Fruit fly (Drosophila melanogaster) whole organism, embryonic: ENCODE data around the gene CG43049.

Source experiments
- Atf-2 ChIP-seq: fragments of 200-800 bp; sonication (Bioruptor generic); optimal IDR thresholded peaks from 2 replicates; lab custom pipeline; 2016; ENCODE audit warnings: missing biosample characterization, missing genetic modification characterization
- CG11504 ChIP-seq: fragments of 200-800 bp; sonication (Bioruptor generic); optimal IDR thresholded peaks from 3 replicates; lab custom pipeline; 2019; ENCODE audit warnings: missing biosample characterization, mild to moderate bottlenecking, missing genetic modification characterization, moderate library complexity
- CG12071 ChIP-seq: fragments of 200-800 bp; sonication (Bioruptor generic); optimal IDR thresholded peaks from 3 replicates; lab custom pipeline; 2018; ENCODE audit warnings: missing biosample characterization, mild to moderate bottlenecking, missing genetic modification characterization
- CG12391 ChIP-seq: fragments of 200-800 bp; sonication (Bioruptor generic); optimal IDR thresholded peaks from 3 replicates; lab custom pipeline; 2018; ENCODE audit warnings: missing biosample characterization, mild to moderate bottlenecking, missing genetic modification characterization, moderate library complexity
- CG14710 ChIP-seq: fragments of 200-800 bp; sonication (Bioruptor generic); optimal IDR thresholded peaks from 3 replicates; lab custom pipeline; 2019; ENCODE audit warnings: missing biosample characterization, mild to moderate bottlenecking, missing genetic modification characterization, moderate library complexity
- CG15514 ChIP-seq: fragments of 200-800 bp; sonication (Bioruptor generic); optimal IDR thresholded peaks from 3 replicates; lab custom pipeline; 2017; ENCODE audit warnings: missing biosample characterization, missing genetic modification characterization, mild to moderate bottlenecking, moderate library complexity, missing genetic modification reagents
- CG15601 ChIP-seq: fragments of 200-800 bp; sonication (Bioruptor generic); optimal IDR thresholded peaks from 3 replicates; lab custom pipeline; 2019; ENCODE audit warnings: missing biosample characterization, mild to moderate bottlenecking, missing genetic modification characterization, moderate library complexity
- CG1602 ChIP-seq: fragments of 200-800 bp; sonication (Bioruptor generic); optimal IDR thresholded peaks from 3 replicates; lab custom pipeline; 2016; ENCODE audit warnings: missing biosample characterization, missing genetic modification characterization
- CG17829 ChIP-seq: fragments of 200-800 bp; optimal IDR thresholded peaks from 2 replicates; lab custom pipeline; 2019; ENCODE audit warnings: missing biosample characterization, mild to moderate bottlenecking, missing genetic modification characterization, moderate library complexity
- CG2116 ChIP-seq: fragments of 200-800 bp; sonication (Bioruptor generic); optimal IDR thresholded peaks from 3 replicates; lab custom pipeline; 2018; ENCODE audit warnings: missing biosample characterization, mild to moderate bottlenecking, missing genetic modification characterization
- CG2120 ChIP-seq: fragments of 200-800 bp; sonication (Bioruptor generic); optimal IDR thresholded peaks from 3 replicates; lab custom pipeline; 2016; ENCODE audit warnings: missing biosample characterization, missing genetic modification characterization
- CG31441 ChIP-seq: fragments of 200-800 bp; sonication (Bioruptor generic); IDR thresholded peaks from 2 replicates; pipeline ENCODE4 v1.3.6; 2022; ENCODE audit warnings: missing biosample characterization, missing genetic modification characterization
- CG3995 ChIP-seq: fragments of 200-800 bp; sonication (Bioruptor generic); optimal IDR thresholded peaks from 3 replicates; lab custom pipeline; 2016; ENCODE audit warnings: missing biosample characterization, missing genetic modification characterization
- CG6689 ChIP-seq: fragments of 200-800 bp; sonication (Bioruptor generic); IDR thresholded peaks from 2 replicates; pipeline ENCODE4 v1.3.6; 2022; ENCODE audit warnings: missing biosample characterization, missing genetic modification characterization
- CG7963 ChIP-seq: fragments of 200-800 bp; sonication (Bioruptor generic); IDR thresholded peaks from 3 replicates; pipeline ENCODE4 v1.3.6; 2022; ENCODE audit warnings: missing biosample characterization, missing genetic modification characterization; ENCODE audit not compliant: partially characterized antibody
- CG9932 ChIP-seq: fragments of 200-800 bp; sonication (Bioruptor generic); IDR thresholded peaks from 2 replicates; pipeline ENCODE4 v1.3.6; 2022; ENCODE audit warnings: missing biosample characterization, missing genetic modification characterization
- CHES-1-like ChIP-seq: fragments of 200-800 bp; sonication (Bioruptor generic); optimal IDR thresholded peaks from 2 replicates; lab custom pipeline; 2016; ENCODE audit warnings: missing biosample characterization, missing genetic modification characterization
- CTCF ChIP-seq: fragments of 200-800 bp; sonication (Bioruptor generic); optimal IDR thresholded peaks from 2 replicates; lab custom pipeline; 2017; ENCODE audit warnings: missing biosample characterization, mild to moderate bottlenecking, missing genetic modification characterization, moderate library complexity
- CoRest ChIP-seq: fragments of 200-800 bp; sonication (Bioruptor generic); optimal IDR thresholded peaks from 3 replicates; lab custom pipeline; 2018; ENCODE audit warnings: missing biosample characterization, mild to moderate bottlenecking, missing genetic modification characterization, moderate library complexity
- Dll ChIP-seq: fragments of 200-800 bp; sonication (Bioruptor generic); IDR thresholded peaks from 4 replicates; pipeline ENCODE4 v1.3.6; 2022; ENCODE audit warnings: missing biosample characterization, missing genetic modification characterization; ENCODE audit not compliant: partially characterized antibody
- E2f2 ChIP-seq: fragments of 200-800 bp; sonication (Bioruptor generic); IDR thresholded peaks from 2 replicates; pipeline ENCODE4 v1.3.6; 2022; ENCODE audit warnings: missing biosample characterization, missing genetic modification characterization
- HLH4C ChIP-seq: fragments of 200-800 bp; sonication (Bioruptor generic); IDR thresholded peaks from 3 replicates; pipeline ENCODE4 v1.3.6; 2022; ENCODE audit warnings: missing biosample characterization, missing genetic modification characterization; ENCODE audit not compliant: partially characterized antibody
- HmgZ ChIP-seq: fragments of 200-800 bp; sonication (Bioruptor generic); optimal IDR thresholded peaks from 2 replicates; lab custom pipeline; 2018; ENCODE audit warnings: missing biosample characterization, mild to moderate bottlenecking, missing genetic modification characterization
- MESR4 ChIP-seq: fragments of 200-800 bp; sonication (Bioruptor generic); optimal IDR thresholded peaks from 2 replicates; lab custom pipeline; 2018; ENCODE audit warnings: missing biosample characterization, mild to moderate bottlenecking, missing genetic modification characterization, moderate library complexity
- Med ChIP-seq: fragments of 200-800 bp; sonication (Bioruptor generic); peaks from one replicate; lab custom pipeline; 2016; ENCODE audit warnings: missing biosample characterization, missing genetic modification characterization, mild to moderate bottlenecking, inconsistent platforms, moderate library complexity
- Oaz ChIP-seq: fragments of 200-800 bp; sonication (Bioruptor generic); IDR thresholded peaks from 2 replicates; pipeline ENCODE4 v1.3.6; 2022; ENCODE audit warnings: missing biosample characterization, missing genetic modification characterization
- Ptx1 ChIP-seq: fragments of 200-800 bp; sonication (Bioruptor generic); IDR thresholded peaks from 2 replicates; pipeline ENCODE4 v1.3.6; 2022; ENCODE audit warnings: missing biosample characterization, missing genetic modification characterization
- Sin3A ChIP-seq: fragments of >200 bp; optimal IDR thresholded peaks from 2 replicates; lab custom pipeline; 2018
- Sry-δ ChIP-seq: fragments of 200-800 bp; sonication (Bioruptor generic); optimal IDR thresholded peaks from 2 replicates; lab custom pipeline; 2016; ENCODE audit warnings: missing biosample characterization, missing genetic modification characterization
- Vsx1 ChIP-seq: fragments of 200-800 bp; sonication (Bioruptor generic); optimal IDR thresholded peaks from 2 replicates; lab custom pipeline; 2017; ENCODE audit warnings: missing biosample characterization, mild to moderate bottlenecking, missing genetic modification characterization, missing genetic modification reagents
- ac ChIP-seq: fragments of 200-800 bp; sonication (Bioruptor generic); optimal IDR thresholded peaks from 3 replicates; lab custom pipeline; 2017; ENCODE audit warnings: missing biosample characterization, mild to moderate bottlenecking, missing genetic modification characterization
- ato ChIP-seq: fragments of 200-800 bp; sonication (Bioruptor generic); IDR thresholded peaks from 2 replicates; pipeline ENCODE4 v1.3.6; 2022; ENCODE audit warnings: missing biosample characterization, missing genetic modification characterization; ENCODE audit not compliant: partially characterized antibody
- bbx ChIP-seq: fragments of 200-800 bp; sonication (Bioruptor generic); IDR thresholded peaks from 2 replicates; pipeline ENCODE4 v1.3.6; 2022; ENCODE audit warnings: missing biosample characterization, missing genetic modification characterization; ENCODE audit not compliant: partially characterized antibody
- btn ChIP-seq: fragments of 200-800 bp; sonication (Bioruptor generic); optimal IDR thresholded peaks from 2 replicates; lab custom pipeline; 2016; ENCODE audit warnings: missing biosample characterization, missing genetic modification characterization
- chif ChIP-seq, 2 experiments: fragments of 200-800 bp; sonication (Bioruptor generic); optimal IDR thresholded peaks; 3 replicates each; lab custom pipeline; 2016; ENCODE audit warnings: missing biosample characterization in 2 of 2, missing genetic modification characterization in 2 of 2
- gfzf ChIP-seq: fragments of 200-800 bp; sonication (Bioruptor generic); optimal IDR thresholded peaks from 2 replicates; lab custom pipeline; 2016; ENCODE audit warnings: missing biosample characterization, mild to moderate bottlenecking, missing genetic modification characterization, moderate library complexity
- hb ChIP-seq: fragments of 200-800 bp; sonication (Bioruptor generic); IDR thresholded peaks from 3 replicates; pipeline ENCODE4 v1.3.6; 2022; ENCODE audit warnings: missing biosample characterization, missing genetic modification characterization; ENCODE audit not compliant: partially characterized antibody
- ken ChIP-seq: fragments of 200-800 bp; sonication (Bioruptor generic); IDR thresholded peaks from 3 replicates; pipeline ENCODE4 v1.3.6; 2022; ENCODE audit warnings: missing biosample characterization, missing genetic modification characterization
- lilli ChIP-seq: fragments of 200-800 bp; sonication (Bioruptor generic); optimal IDR thresholded peaks from 3 replicates; lab custom pipeline; 2016; ENCODE audit warnings: missing biosample characterization, missing genetic modification characterization
- pan ChIP-seq, 4 experiments: fragments of >200 bp in 3 of 4; fragments of 200-800 bp in 1 of 4; sonication (Bioruptor generic) in 1 of 4; optimal IDR thresholded peaks in 3 of 4; IDR thresholded peaks in 1 of 4; 2 replicates each; pipeline versions ENCODE4 v1.3.6 to Lab custom; 2017 to 2022; ENCODE audit warnings: missing biosample characterization in 2 of 4, missing genetic modification characterization in 2 of 4, mixed read lengths in 1 of 4
- pzg ChIP-seq: fragments of 200-800 bp; sonication (Bioruptor generic); optimal IDR thresholded peaks from 3 replicates; lab custom pipeline; 2018; ENCODE audit warnings: missing biosample characterization, mild to moderate bottlenecking, missing genetic modification characterization, moderate library complexity
- ro ChIP-seq: fragments of 200-800 bp; sonication (Bioruptor generic); IDR thresholded peaks from 2 replicates; pipeline ENCODE4 v1.3.6; 2022; ENCODE audit warnings: missing biosample characterization, missing genetic modification characterization
- row ChIP-seq: fragments of 200-800 bp; sonication (Bioruptor generic); IDR thresholded peaks from 3 replicates; pipeline ENCODE4 v1.3.6; 2022; ENCODE audit warnings: missing biosample characterization, missing genetic modification characterization
- sc ChIP-seq, 3 experiments: fragments of >200 bp in 2 of 3; fragments of 200-800 bp in 1 of 3; sonication (Bioruptor generic) in 1 of 3; optimal IDR thresholded peaks; 2 replicates in 2 of 3; 3 replicates in 1 of 3; lab custom pipeline; 2017; ENCODE audit warnings: mild to moderate bottlenecking in 1 of 3, missing biosample characterization in 1 of 3, missing genetic modification characterization in 1 of 3, missing genetic modification reagents in 1 of 3
- sens ChIP-seq: fragments of 200-800 bp; sonication (Bioruptor generic); peaks from one replicate; lab custom pipeline; 2016; ENCODE audit warnings: missing biosample characterization, missing genetic modification characterization
- stwl ChIP-seq: fragments of 200-800 bp; sonication (Bioruptor generic); optimal IDR thresholded peaks from 3 replicates; lab custom pipeline; 2018; ENCODE audit warnings: missing biosample characterization, mild to moderate bottlenecking, missing genetic modification characterization, moderate library complexity
- tx ChIP-seq: fragments of 200-800 bp; sonication (Bioruptor generic); optimal IDR thresholded peaks from 2 replicates; lab custom pipeline; 2016; ENCODE audit warnings: missing biosample characterization, missing genetic modification characterization
- unc-4 ChIP-seq: fragments of 200-800 bp; sonication (Bioruptor generic); IDR thresholded peaks from 2 replicates; pipeline ENCODE4 v1.3.6; 2022; ENCODE audit warnings: missing biosample characterization, missing genetic modification characterization; ENCODE audit not compliant: partially characterized antibody
- unpg ChIP-seq: fragments of 200-800 bp; sonication (Bioruptor generic); optimal IDR thresholded peaks from 3 replicates; lab custom pipeline; 2018; ENCODE audit warnings: missing biosample characterization, mild to moderate bottlenecking, missing genetic modification characterization, moderate library complexity
- zen2 ChIP-seq: fragments of 200-800 bp; sonication (Bioruptor generic); IDR thresholded peaks from 3 replicates; pipeline ENCODE4 v1.3.6; 2022; ENCODE audit warnings: missing biosample characterization, missing genetic modification characterization; ENCODE audit not compliant: partially characterized antibody

CG43049 gene

DNA sequence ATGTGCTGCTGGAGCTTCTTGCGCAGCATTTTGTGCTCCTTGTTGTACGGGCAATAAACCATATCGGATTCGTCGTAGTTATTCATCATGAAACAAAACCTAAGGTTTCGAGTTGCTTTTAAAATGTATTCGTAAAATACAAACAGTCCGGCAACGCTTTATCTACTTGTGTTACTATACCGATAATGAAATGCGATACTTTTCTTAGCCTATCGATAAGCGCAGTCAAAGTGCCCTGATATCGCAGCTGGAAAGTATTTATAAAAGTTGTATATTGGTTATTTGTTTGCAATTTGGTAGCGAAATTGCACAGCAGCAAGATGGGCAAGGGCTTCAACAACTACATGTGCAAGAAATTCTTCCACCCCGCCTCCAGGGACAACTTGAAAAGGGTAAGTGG is 23.5 kb upstream of the CG43049 start, which contains the start of the genes arx and CG6843 (continued):
- TF ChIP-seq gfzf (GFP tag; lab: Kevin White, UChicago) (peak; percentile 28), ato (GFP tag; lab: Robert Waterston, UW) (peak; percentile 86), Sry-δ (peak; percentile 83), unpg (GFP tag; lab: Kevin White, UChicago) (no peak), CG15514 (peak; percentile 51), CG17829 (tag; lab: Kevin White, UChicago) (peak; percentile 23), sc (optimal IDR thresholded peaks at IDR 0.05; lab: Kevin White, UChicago) (no peak), sc (GFP tag; optimal IDR thresholded peaks at IDR 0.05; lab: Kevin White, UChicago) (no peak), CG7963 (GFP tag; lab: Robert Waterston, UW) (peak; percentile 88), CG1602 (GFP tag; lab: Kevin White, UChicago) (no peak), pan (optimal IDR thresholded peaks at IDR 0.05; lab: Kevin White, UChicago) (no peak), pan (GFP tag; optimal IDR thresholded peaks at IDR 0.05 in 1 of 2, IDR thresholded peaks at IDR 0.05 in 1 of 2) (no peak), stwl (peak; percentile 87), Atf-2 (GFP tag; lab: Kevin White, UChicago) (no peak), Oaz (no peak), chif (GFP tag; optimal IDR thresholded peaks at IDR 0.05; lab: Kevin White, UChicago) (no peak), E2f2 (GFP tag; lab: Robert Waterston, UW) (peak; percentile 70), CG2120 (peak; percentile 19), MESR4 (GFP tag; lab: Kevin White, UChicago) (peak; percentile 83), zen2 (GFP tag; lab: Robert Waterston, UW) (peak; percentile 93), CG14710 (tag; lab: Kevin White, UChicago) (peak; percentile 47), btn (GFP tag; lab: Kevin White, UChicago) (no peak), CG11504 (tag; lab: Kevin White, UChicago) (no peak), lilli (GFP tag; lab: Kevin White, UChicago) (peak; percentile 7), Med (GFP tag; lab: Kevin White, UChicago) (peak; percentile 74), Ptx1 (GFP tag; lab: Robert Waterston, UW) (no peak), CG6689 (no peak), CG2116 (GFP tag; lab: Kevin White, UChicago) (peak; percentile 95), CoRest (tag; lab: Kevin White, UChicago) (peak; percentile 14), Dll (peak; percentile 92), pzg (GFP tag; lab: Kevin White, UChicago) (peak; percentile 84), tx (GFP tag; lab: Kevin White, UChicago) (no peak), HLH4C (peak; percentile 83), row (GFP tag; lab: Robert Waterston, UW) (peak; percentile 17; the same call in 1 of the 3 replicates), CG3995 (peak; percentile 89), CG12391 (tag; lab: Kevin White, UChicago) (peak; percentile 22), Sin3A (peak; percentile 58), unc-4 (peak; percentile 94), HmgZ (tag; lab: Kevin White, UChicago) (peak; percentile 62), CG15601 (tag; lab: Kevin White, UChicago) (no peak), sens (peak; percentile 70), hb (peak; percentile 79), CG9932 (GFP tag; lab: Robert Waterston, UW) (peak; percentile 43; the same call in 1 of the 2 replicates), Vsx1 (no peak), ac (GFP tag; lab: Kevin White, UChicago) (no peak), CG12071 (GFP tag; lab: Kevin White, UChicago) (no peak), ro (GFP tag; lab: Robert Waterston, UW) (no peak), bbx (GFP tag; lab: Robert Waterston, UW) (peak; percentile 92), CG31441 (GFP tag; lab: Robert Waterston, UW) (no peak), CHES-1-like (GFP tag; lab: Kevin White, UChicago) (peak; percentile 40), CTCF (GFP tag; lab: Kevin White, UChicago) (peak; percentile 4), ken (no peak)
